Fruit fly (Drosophila melanogaster) whole organism, wandering third instar larva: Measurements from ENCODE around the gene tipE.
A peak's percentile ranks its signal among the peaks of the same experiment; 100 is the strongest.

Experiments
- Abd-B ChIP-seq: fragments of >200 bp; optimal IDR thresholded peaks from 2 replicates; lab custom pipeline; 2017; ENCODE audit warnings: missing biosample characterization, missing genetic modification characterization
- CG32264 ChIP-seq: fragments of 200-800 bp; sonication (Bioruptor generic); optimal IDR thresholded peaks from 2 replicates; lab custom pipeline; 2016; ENCODE audit warnings: missing biosample characterization, missing genetic modification characterization
- CG9705 ChIP-seq: fragments of 200-800 bp; sonication (Bioruptor generic); optimal IDR thresholded peaks from 2 replicates; lab custom pipeline; 2018; ENCODE audit warnings: missing biosample characterization, mild to moderate bottlenecking, missing genetic modification characterization
- CrebA ChIP-seq: fragments of 200-800 bp; sonication (Bioruptor generic); optimal IDR thresholded peaks from 2 replicates; lab custom pipeline; 2016; ENCODE audit warnings: missing biosample characterization, mild to moderate bottlenecking, missing genetic modification characterization, borderline replicate concordance
- GATAd ChIP-seq: sonication (Bioruptor generic); optimal IDR thresholded peaks from 2 replicates; lab custom pipeline; 2016; ENCODE audit warnings: missing biosample characterization, missing genetic modification characterization
- HLH106 ChIP-seq: fragments of 200-800 bp; optimal IDR thresholded peaks from 3 replicates; lab custom pipeline; 2019; ENCODE audit warnings: missing biosample characterization, mild to moderate bottlenecking, missing genetic modification characterization, moderate library complexity
- Hnf4 ChIP-seq: fragments of 200-800 bp; sonication (Bioruptor generic); optimal IDR thresholded peaks from 2 replicates; lab custom pipeline; 2016; ENCODE audit warnings: missing biosample characterization, mild to moderate bottlenecking, missing genetic modification characterization
- Hr78 ChIP-seq: fragments of >200 bp; optimal IDR thresholded peaks from 2 replicates; lab custom pipeline; 2017; ENCODE audit warnings: missing biosample characterization, missing genetic modification characterization
- Hr83 ChIP-seq: fragments of 200-300 bp; sonication (Bioruptor generic); optimal IDR thresholded peaks from 2 replicates; lab custom pipeline; 2016; ENCODE audit warnings: missing biosample characterization, mild to moderate bottlenecking, missing genetic modification characterization, moderate library complexity; ENCODE audit not compliant: poor library complexity, severe bottlenecking
- Mio ChIP-seq: sonication (Bioruptor generic); optimal IDR thresholded peaks from 2 replicates; lab custom pipeline; 2016; ENCODE audit warnings: missing biosample characterization, missing genetic modification characterization
- Myc ChIP-seq: fragments of >200 bp; optimal IDR thresholded peaks from 2 replicates; lab custom pipeline; 2017
- N ChIP-seq: fragments of >200 bp; optimal IDR thresholded peaks from 2 replicates; lab custom pipeline; 2018; ENCODE audit warnings: missing biosample characterization, missing external identifiers, missing genetic modification characterization
- OdsH ChIP-seq: fragments of 200-800 bp; sonication (Bioruptor generic); optimal IDR thresholded peaks from 2 replicates; lab custom pipeline; 2016; ENCODE audit warnings: missing biosample characterization, mild to moderate bottlenecking, missing genetic modification characterization
- Rel ChIP-seq, 2 experiments: fragments of 200-800 bp; sonication (Bioruptor generic) in 1 of 2; optimal IDR thresholded peaks; 2 replicates in 1 of 2; 3 replicates in 1 of 2; lab custom pipeline; 2016 to 2019; ENCODE audit warnings: mild to moderate bottlenecking in 2 of 2, missing biosample characterization in 2 of 2, missing genetic modification characterization in 2 of 2, moderate library complexity in 1 of 2
- Sp1 ChIP-seq: fragments of 200-800 bp; sonication (Bioruptor generic); optimal IDR thresholded peaks from 3 replicates; lab custom pipeline; 2019; ENCODE audit warnings: missing biosample characterization, mild to moderate bottlenecking, missing genetic modification characterization, moderate library complexity
- br ChIP-seq: fragments of 200-800 bp; sonication (Bioruptor generic); optimal IDR thresholded peaks from 2 replicates; lab custom pipeline; 2016; ENCODE audit warnings: missing biosample characterization, missing genetic modification characterization
- brk ChIP-seq: fragments of 200-800 bp; sonication (Bioruptor generic); optimal IDR thresholded peaks from 2 replicates; lab custom pipeline; 2016; ENCODE audit warnings: missing biosample characterization, mild to moderate bottlenecking, missing genetic modification characterization
- dl ChIP-seq, 2 experiments: fragments of 175-275, 200-275 bp in 1 of 2; fragments of 200-275 bp in 1 of 2; sonication (Bioruptor generic); optimal IDR thresholded peaks; lab custom pipeline; 2018; ENCODE audit warnings: mild to moderate bottlenecking in 2 of 2, missing biosample characterization in 2 of 2, missing genetic modification characterization in 2 of 2, moderate library complexity in 2 of 2; ENCODE audit not compliant: partially characterized antibody in 2 of 2, insufficient read depth in 1 of 2
- dmrt93B ChIP-seq: fragments of 200-800 bp; sonication (Bioruptor generic); optimal IDR thresholded peaks from 2 replicates; lab custom pipeline; 2018; ENCODE audit warnings: missing biosample characterization, mild to moderate bottlenecking, missing genetic modification characterization
- dsf ChIP-seq: sonication (Bioruptor generic); optimal IDR thresholded peaks from 2 replicates; lab custom pipeline; 2016; ENCODE audit warnings: missing biosample characterization, missing genetic modification characterization, borderline replicate concordance
- ey ChIP-seq: fragments of 200-800 bp; sonication (Bioruptor generic); optimal IDR thresholded peaks from 2 replicates; lab custom pipeline; 2016; ENCODE audit warnings: missing biosample characterization, missing genetic modification characterization
- foxo ChIP-seq, 2 experiments: fragments of 200-800 bp; sonication (Bioruptor generic); optimal IDR thresholded peaks; 2 replicates in 1 of 2; 3 replicates in 1 of 2; lab custom pipeline; 2016 to 2017; ENCODE audit warnings: missing biosample characterization in 2 of 2, missing genetic modification characterization in 2 of 2
- fru ChIP-seq: fragments of 200-800 bp; sonication (Bioruptor generic); optimal IDR thresholded peaks from 3 replicates; lab custom pipeline; 2016; ENCODE audit warnings: missing biosample characterization, mild to moderate bottlenecking, missing genetic modification characterization
- jim ChIP-seq: fragments of 175-275, 200-325 bp; sonication (Bioruptor generic); optimal IDR thresholded peaks from 2 replicates; lab custom pipeline; 2016; ENCODE audit warnings: missing biosample characterization, mild to moderate bottlenecking, missing genetic modification characterization
- lola ChIP-seq: fragments of >200 bp; optimal IDR thresholded peaks from 2 replicates; lab custom pipeline; 2017; ENCODE audit warnings: missing biosample characterization, missing genetic modification characterization
- pan ChIP-seq: fragments of >200 bp; optimal IDR thresholded peaks from 2 replicates; lab custom pipeline; 2017
- psq ChIP-seq: fragments of 200-800 bp; sonication (Bioruptor generic); optimal IDR thresholded peaks from 3 replicates; lab custom pipeline; 2017; ENCODE audit warnings: missing biosample characterization, mild to moderate bottlenecking, missing genetic modification characterization, moderate library complexity
- sage ChIP-seq: fragments of 200-800 bp; sonication (Bioruptor generic); optimal IDR thresholded peaks from 2 replicates; lab custom pipeline; 2016; ENCODE audit warnings: missing biosample characterization, mild to moderate bottlenecking, missing genetic modification characterization
- tai ChIP-seq: sonication (Bioruptor generic); optimal IDR thresholded peaks from 2 replicates; lab custom pipeline; 2016; ENCODE audit warnings: missing biosample characterization, missing genetic modification characterization
- usp ChIP-seq: fragments of >200 bp; optimal IDR thresholded peaks from 2 replicates; lab custom pipeline; 2017; ENCODE audit warnings: missing biosample characterization, missing genetic modification characterization
- woc ChIP-seq: sonication (Bioruptor generic); optimal IDR thresholded peaks from 2 replicates; lab custom pipeline; 2016; ENCODE audit warnings: missing biosample characterization, mild to moderate bottlenecking, missing genetic modification characterization

tipE gene

DNA sequence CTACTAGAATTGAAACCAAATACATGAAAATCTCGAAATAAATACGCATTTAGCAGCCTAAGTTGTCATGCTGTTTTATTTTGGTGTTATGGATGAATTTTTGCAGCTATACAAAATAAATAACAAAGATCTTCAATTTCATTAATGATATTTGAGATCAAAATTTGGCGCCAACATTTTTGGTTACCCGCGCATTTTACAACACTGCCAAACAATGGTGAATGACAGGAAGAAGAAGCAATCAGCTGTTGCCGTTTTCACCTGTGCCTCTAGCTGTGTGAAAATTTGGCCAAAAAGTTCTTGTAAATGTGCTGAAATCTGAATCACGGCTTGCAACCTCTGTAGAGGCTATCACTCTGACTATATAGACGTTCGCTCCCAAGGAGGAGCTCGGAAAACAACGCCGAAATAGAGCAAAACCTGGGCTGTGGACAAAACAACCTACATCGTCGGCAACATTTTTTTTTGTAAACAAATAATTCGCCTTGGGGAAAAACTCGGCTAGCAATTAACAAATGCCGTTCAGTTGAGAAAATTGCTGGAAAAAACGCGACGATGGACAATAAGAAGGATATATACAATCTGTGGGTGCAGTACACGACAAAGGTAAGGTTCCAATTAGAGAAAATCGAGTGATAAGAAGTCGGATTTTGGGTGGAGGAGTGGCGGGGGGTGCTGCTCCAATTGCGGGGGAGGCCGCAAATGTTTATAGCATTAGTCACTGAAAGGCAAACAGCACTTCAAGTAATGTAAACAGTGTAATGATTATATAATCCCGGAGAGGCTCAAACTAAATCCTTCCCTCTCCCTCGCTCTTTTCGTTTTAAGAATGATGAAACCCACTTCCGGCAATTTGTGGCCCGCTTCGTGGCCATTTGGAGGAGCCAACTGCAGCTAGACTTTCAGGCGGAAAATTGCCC is 5.7 kb downstream of the tipE start, which contains the start of gene CG43367:
TSS of gene CG43367 (plus strand) at position 264 of the 920 bp plus-strand sequence.
- TF ChIP-seq foxo (GFP tag; optimal IDR thresholded peaks at IDR 0.05; lab: Kevin White, UChicago): peak in 1 of 2 experiments; percentile 16
- no peak for TF ChIP-seq Rel (GFP tag; optimal IDR thresholded peaks at IDR 0.05; lab: Kevin White, UChicago)
- TF ChIP-seq Rel (tag; optimal IDR thresholded peaks at IDR 0.05; lab: Kevin White, UChicago): peak; percentile 57
- no peak for TF ChIP-seq CrebA (GFP tag; lab: Kevin White, UChicago)

DNA sequence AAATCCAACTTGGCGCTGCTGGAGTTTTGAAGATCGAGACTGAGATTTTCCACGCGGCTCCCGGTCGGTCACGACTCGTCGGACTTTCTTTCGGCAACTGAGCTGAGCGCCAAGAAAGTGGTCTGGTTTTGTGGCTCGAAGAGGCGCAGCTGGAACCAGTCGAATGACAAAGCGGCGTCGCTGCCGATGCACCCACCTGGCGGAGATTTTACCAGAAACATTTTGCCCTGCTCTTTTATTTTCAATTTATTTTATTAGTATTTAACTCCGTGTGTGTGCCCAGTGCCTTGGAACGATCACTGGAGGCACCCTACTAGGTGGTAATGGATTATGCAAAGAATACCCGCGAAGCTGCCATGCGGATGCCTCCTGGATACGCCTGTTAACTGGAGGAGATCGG is 15.9 kb downstream of the tipE start, which contains the start of gene CG15005:
TSS of gene CG15005 (minus strand) at position 101 of the 400 bp plus-strand sequence.
- no peak for TF ChIP-seq CrebA (GFP tag; lab: Kevin White, UChicago)
- no peak for TF ChIP-seq usp (GFP tag; lab: Kevin White, UChicago)
- TF ChIP-seq psq (GFP tag; lab: Kevin White, UChicago): no peak
- TF ChIP-seq HLH106: no peak
- TF ChIP-seq foxo (GFP tag; optimal IDR thresholded peaks at IDR 0.05; lab: Kevin White, UChicago): no peak
- no peak for TF ChIP-seq brk (GFP tag; lab: Kevin White, UChicago)
- TF ChIP-seq Rel (GFP tag; optimal IDR thresholded peaks at IDR 0.05; lab: Kevin White, UChicago): no peak
- no peak for TF ChIP-seq Rel (tag; optimal IDR thresholded peaks at IDR 0.05; lab: Kevin White, UChicago)
- TF ChIP-seq pan (lab: Kevin White, UChicago): no peak

DNA sequence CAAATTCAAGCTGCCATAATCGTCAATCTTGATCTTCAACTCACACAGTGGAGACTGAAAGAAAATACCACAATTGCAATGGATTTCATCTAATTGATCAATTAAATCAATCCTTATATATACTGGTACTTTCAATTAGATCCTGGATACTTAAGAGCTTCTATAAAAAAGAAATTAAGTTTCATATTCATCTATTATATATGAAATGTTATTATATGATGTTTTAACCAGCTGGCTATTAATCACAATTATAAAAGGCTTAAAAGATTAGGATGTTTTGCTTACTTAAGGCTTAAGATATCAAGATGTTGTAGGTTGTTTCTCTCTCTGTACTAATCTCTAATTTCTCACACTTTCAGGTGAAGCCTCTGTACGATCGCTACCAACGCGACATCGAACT is 16.6 kb downstream of the tipE start:
- no peak for TF ChIP-seq OdsH (GFP tag; lab: Kevin White, UChicago)

DNA sequence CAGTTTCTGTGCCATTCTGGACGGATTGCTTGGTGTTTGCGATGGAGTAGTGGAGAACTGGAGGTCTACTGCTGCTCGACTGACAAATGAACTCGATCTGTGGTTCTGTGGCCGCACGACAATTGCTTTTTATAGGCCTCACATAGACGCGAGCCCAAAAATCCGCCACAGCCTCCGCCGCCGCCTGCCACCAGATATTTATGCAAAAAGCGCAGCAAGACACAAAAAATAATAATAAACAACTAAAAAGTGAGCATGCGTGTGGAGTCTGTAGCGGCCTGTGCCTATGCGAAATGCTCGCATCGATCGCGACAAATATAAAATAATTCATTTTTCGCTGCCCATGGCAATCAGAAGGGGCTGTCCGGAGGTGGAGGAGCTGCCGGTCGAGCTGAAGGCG is 20.8 kb downstream of the tipE start, which contains the start of gene Cpr64Aa:
TSS of gene Cpr64Aa (minus strand) at position 101 of the 400 bp plus-strand sequence.
- TF ChIP-seq tai (GFP tag; lab: Kevin White, UChicago) (no peak), GATAd (no peak), Sp1 (GFP tag; lab: Kevin White, UChicago) (no peak), dl (GFP tag; optimal IDR thresholded peaks at IDR 0.05; lab: Kevin White, UChicago; ENCODE audit: insufficient read depth in 1 of 2, partially characterized antibody in 2 of 2) (no peak), dsf (GFP tag; lab: Kevin White, UChicago) (no peak), Hnf4 (no peak), Myc (no peak), Rel (GFP tag; optimal IDR thresholded peaks at IDR 0.05; lab: Kevin White, UChicago) (no peak), Rel (tag; optimal IDR thresholded peaks at IDR 0.05; lab: Kevin White, UChicago) (no peak), jim (GFP tag; lab: Kevin White, UChicago) (no peak), pan (lab: Kevin White, UChicago) (no peak), psq (GFP tag; lab: Kevin White, UChicago) (no peak)

DNA sequence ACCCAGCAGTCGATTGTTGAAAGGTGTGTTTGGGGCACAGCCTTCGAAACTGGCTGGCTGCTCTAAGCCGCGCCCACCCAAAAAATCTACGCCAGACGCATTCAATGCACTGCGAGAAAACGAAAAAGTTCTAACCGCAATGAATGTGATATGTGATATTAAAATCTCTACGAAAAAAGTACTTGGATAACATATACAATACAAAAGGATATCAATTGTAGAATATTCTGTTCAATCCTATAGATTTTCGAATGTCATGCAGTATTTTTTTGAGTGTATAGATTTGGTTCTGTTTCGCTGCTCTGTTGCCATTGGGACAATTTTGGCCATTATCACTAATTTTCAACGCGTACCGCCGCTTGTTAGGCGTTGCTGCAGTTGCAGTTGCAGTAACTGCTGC is 21.4 kb downstream of the tipE start:
- TF ChIP-seq ey (GFP tag; lab: Kevin White, UChicago) (no peak), Hr83 (no peak), GATAd (no peak), Sp1 (GFP tag; lab: Kevin White, UChicago) (no peak), HLH106 (no peak), tai (GFP tag; lab: Kevin White, UChicago) (no peak), Hnf4 (no peak), Abd-B (GFP tag; lab: Kevin White, UChicago) (no peak), Rel (GFP tag; optimal IDR thresholded peaks at IDR 0.05; lab: Kevin White, UChicago) (no peak), Rel (tag; optimal IDR thresholded peaks at IDR 0.05; lab: Kevin White, UChicago) (no peak), dl (GFP tag; optimal IDR thresholded peaks at IDR 0.05; lab: Kevin White, UChicago; ENCODE audit: insufficient read depth in 1 of 2, partially characterized antibody in 2 of 2) (no peak), brk (GFP tag; lab: Kevin White, UChicago) (no peak), Mio (GFP tag; lab: Kevin White, UChicago) (no peak), foxo (GFP tag; optimal IDR thresholded peaks at IDR 0.05; lab: Kevin White, UChicago) (no peak), N (GFP tag; lab: Kevin White, UChicago) (no peak), CG32264 (GFP tag; lab: Kevin White, UChicago) (no peak), lola (GFP tag; lab: Kevin White, UChicago) (no peak)

DNA sequence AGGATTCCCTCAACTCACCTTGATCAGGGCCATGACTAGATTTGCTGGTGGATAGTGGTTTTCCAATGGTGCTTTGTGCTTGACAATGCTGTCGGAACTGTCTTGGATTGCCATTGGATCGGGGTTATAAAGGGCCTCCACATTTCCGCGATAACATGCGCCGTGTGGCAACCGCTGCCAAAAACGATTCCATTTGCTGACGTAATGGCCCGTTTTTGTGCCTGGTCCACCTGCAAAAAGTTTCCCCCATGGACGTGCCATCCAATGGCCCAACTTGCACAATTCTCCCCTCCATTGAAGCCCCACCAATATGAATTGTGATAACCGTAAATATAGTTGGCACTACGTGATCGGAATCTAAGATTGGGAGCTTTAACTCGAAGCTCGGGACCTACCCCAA is 23.1 kb downstream of the tipE start, which contains the start of gene Cpr64Ab:
TSS of gene Cpr64Ab (minus strand) at position 101 of the 400 bp plus-strand sequence.
- TF ChIP-seq dmrt93B (no peak), OdsH (GFP tag; lab: Kevin White, UChicago) (no peak), br (GFP tag; lab: Kevin White, UChicago) (no peak), CG32264 (GFP tag; lab: Kevin White, UChicago) (no peak), lola (GFP tag; lab: Kevin White, UChicago) (no peak), Mio (GFP tag; lab: Kevin White, UChicago) (no peak), CG9705 (GFP tag; lab: Kevin White, UChicago) (no peak), CrebA (GFP tag; lab: Kevin White, UChicago) (no peak), pan (lab: Kevin White, UChicago) (no peak), fru (GFP tag; lab: Kevin White, UChicago) (no peak), sage (GFP tag; lab: Kevin White, UChicago) (no peak), HLH106 (no peak), Hr78 (GFP tag; lab: Kevin White, UChicago) (no peak), woc (no peak), brk (GFP tag; lab: Kevin White, UChicago) (no peak), ey (GFP tag; lab: Kevin White, UChicago) (no peak), Hr83 (no peak), dsf (GFP tag; lab: Kevin White, UChicago) (no peak), N (GFP tag; lab: Kevin White, UChicago) (no peak)
